Worm (Caenorhabditis elegans) whole organism, mixed stage, embryonic: ENCODE data around the gene rip-1.

Source experiments
- M03D4.4 ChIP-seq: sonication (generic microtip); optimal IDR thresholded peaks from 2 replicates; lab custom pipeline; 2017; ENCODE audit warnings: mild to moderate bottlenecking, missing genetic modification characterization, missing compliant biosample characterization
- bed-3 ChIP-seq: fragments of 200-800 bp; sonication (Bioruptor generic); optimal IDR thresholded peaks from 3 replicates; lab custom pipeline; 2018; ENCODE audit warnings: mild to moderate bottlenecking, missing genetic modification characterization, moderate library complexity, missing compliant biosample characterization
- blmp-1 ChIP-seq: fragments of 150-350 bp; optimal IDR thresholded peaks from 2 replicates; lab custom pipeline; 2014; ENCODE audit warnings: missing biosample characterization, missing genetic modification characterization
- ceh-39 ChIP-seq: fragments of 150-350 bp; optimal IDR thresholded peaks from 2 replicates; lab custom pipeline; 2014; ENCODE audit warnings: missing biosample characterization, missing genetic modification characterization
- ceh-43 ChIP-seq: fragments of 200-800 bp; sonication (Bioruptor generic); optimal IDR thresholded peaks from 2 replicates; lab custom pipeline; 2018; ENCODE audit warnings: mild to moderate bottlenecking, missing genetic modification characterization, moderate library complexity, missing compliant biosample characterization
- ceh-83 ChIP-seq: fragments of 200-800 bp; sonication (Bioruptor generic); optimal IDR thresholded peaks from 2 replicates; lab custom pipeline; 2018; ENCODE audit warnings: mild to moderate bottlenecking, missing genetic modification characterization, missing compliant biosample characterization
- ces-1 ChIP-seq: fragments of 150-350 bp; optimal IDR thresholded peaks from 2 replicates; lab custom pipeline; 2014; ENCODE audit warnings: missing biosample characterization, missing genetic modification reagents, missing genetic modification characterization
- cnd-1 ChIP-seq: fragments of 200-800 bp; sonication (Bioruptor generic); optimal IDR thresholded peaks from 2 replicates; lab custom pipeline; 2018; ENCODE audit warnings: mild to moderate bottlenecking, missing genetic modification characterization, missing compliant biosample characterization
- drap-1 ChIP-seq: fragments of 200-800 bp; sonication (Bioruptor generic); optimal IDR thresholded peaks from 3 replicates; lab custom pipeline; 2018; ENCODE audit warnings: mild to moderate bottlenecking, missing genetic modification characterization, missing compliant biosample characterization
- elt-1 ChIP-seq: sonication (generic microtip); optimal IDR thresholded peaks from 2 replicates; lab custom pipeline; 2017; ENCODE audit warnings: missing genetic modification characterization, mild to moderate bottlenecking, missing compliant biosample characterization, antibody characterized with exemption, moderate library complexity, borderline replicate concordance; ENCODE audit not compliant: insufficient read depth
- elt-3 ChIP-seq: fragments of 150-350 bp; optimal IDR thresholded peaks from 2 replicates; lab custom pipeline; 2014; ENCODE audit warnings: missing biosample characterization, missing genetic modification characterization
- flh-1 ChIP-seq: fragments of 200-800 bp; sonication (Bioruptor generic); optimal IDR thresholded peaks from 2 replicates; lab custom pipeline; 2018; ENCODE audit warnings: mild to moderate bottlenecking, missing genetic modification characterization, moderate library complexity, missing compliant biosample characterization
- ham-2 ChIP-seq: fragments of 200-800 bp; sonication (Bioruptor generic); optimal IDR thresholded peaks from 2 replicates; lab custom pipeline; 2018; ENCODE audit warnings: mild to moderate bottlenecking, missing genetic modification characterization, missing compliant biosample characterization
- hlh-1 ChIP-seq: fragments of 150-350 bp; optimal IDR thresholded peaks from 2 replicates; lab custom pipeline; 2014; ENCODE audit warnings: missing biosample characterization, missing genetic modification reagents, missing genetic modification characterization
- lin-13 ChIP-seq: fragments of 150-350 bp; optimal IDR thresholded peaks from 2 replicates; lab custom pipeline; 2014; ENCODE audit warnings: missing biosample characterization, missing genetic modification characterization
- lin-32 ChIP-seq: fragments of 200-800 bp; sonication (Bioruptor generic); optimal IDR thresholded peaks from 2 replicates; lab custom pipeline; 2018; ENCODE audit warnings: mild to moderate bottlenecking, missing genetic modification characterization, missing compliant biosample characterization
- lsy-2 ChIP-seq: fragments of 150-350 bp; optimal IDR thresholded peaks from 2 replicates; lab custom pipeline; 2014; ENCODE audit warnings: missing biosample characterization, missing genetic modification characterization
- mep-1 ChIP-seq: fragments of 150-350 bp; optimal IDR thresholded peaks from 2 replicates; lab custom pipeline; 2017; ENCODE audit warnings: missing biosample characterization, missing genetic modification reagents, missing genetic modification characterization, inconsistent platforms
- mls-2 ChIP-seq: sonication (generic microtip); optimal IDR thresholded peaks from 2 replicates; lab custom pipeline; 2016; ENCODE audit warnings: mild to moderate bottlenecking, missing genetic modification characterization, moderate library complexity, missing compliant biosample characterization
- nhr-12 ChIP-seq: fragments of 150-350 bp; optimal IDR thresholded peaks from 2 replicates; lab custom pipeline; 2014; ENCODE audit warnings: missing biosample characterization, missing genetic modification characterization
- nhr-2 ChIP-seq: fragments of 150-350 bp; optimal IDR thresholded peaks from 2 replicates; lab custom pipeline; 2014; ENCODE audit warnings: missing biosample characterization, missing genetic modification characterization
- nhr-237 ChIP-seq: fragments of 150-350 bp; optimal IDR thresholded peaks from 2 replicates; lab custom pipeline; 2014; ENCODE audit warnings: missing biosample characterization, missing genetic modification characterization
- nhr-28 ChIP-seq: fragments of 150-350 bp; optimal IDR thresholded peaks from 2 replicates; lab custom pipeline; 2014; ENCODE audit warnings: missing biosample characterization, missing genetic modification characterization
- nhr-76 ChIP-seq: sonication (generic microtip); optimal IDR thresholded peaks from 2 replicates; lab custom pipeline; 2017; ENCODE audit warnings: missing biosample characterization, missing genetic modification characterization
- pha-4 ChIP-seq: fragments of 150-350 bp; optimal IDR thresholded peaks from 2 replicates; lab custom pipeline; 2018; ENCODE audit warnings: missing biosample characterization, missing genetic modification reagents, missing genetic modification characterization
- snpc-4 ChIP-seq: fragments of 150-350 bp; optimal IDR thresholded peaks from 2 replicates; lab custom pipeline; 2014; ENCODE audit warnings: missing biosample characterization, missing genetic modification characterization
- sptf-1 ChIP-seq: sonication (generic microtip); optimal IDR thresholded peaks from 2 replicates; lab custom pipeline; 2017; ENCODE audit warnings: mild to moderate bottlenecking, missing genetic modification characterization, moderate library complexity, missing compliant biosample characterization
- tbx-8 ChIP-seq: fragments of 200-800 bp; sonication (Bioruptor generic); optimal IDR thresholded peaks from 2 replicates; lab custom pipeline; 2018; ENCODE audit warnings: mild to moderate bottlenecking, missing genetic modification characterization, moderate library complexity, missing compliant biosample characterization
- unc-120 ChIP-seq: sonication (generic microtip); optimal IDR thresholded peaks from 2 replicates; lab custom pipeline; 2017; ENCODE audit warnings: missing genetic modification characterization, missing compliant biosample characterization; ENCODE audit not compliant: poor library complexity, severe bottlenecking
- unc-39 ChIP-seq: fragments of 150-350 bp; optimal IDR thresholded peaks from 2 replicates; lab custom pipeline; 2014; ENCODE audit warnings: missing biosample characterization, missing genetic modification characterization
- unc-62 ChIP-seq: fragments of 150-350 bp; optimal IDR thresholded peaks from 2 replicates; lab custom pipeline; 2014; ENCODE audit warnings: missing biosample characterization, missing genetic modification reagents, missing genetic modification characterization
- zip-8 ChIP-seq: fragments of 150-350 bp; optimal IDR thresholded peaks from 2 replicates; lab custom pipeline; 2014; ENCODE audit warnings: missing biosample characterization, missing genetic modification characterization
- ztf-11 ChIP-seq: fragments of 150-350 bp; optimal IDR thresholded peaks from 2 replicates; lab custom pipeline; 2014; ENCODE audit warnings: missing biosample characterization, missing genetic modification characterization

Gene rip-1

ce11 chrIII:10253334-10253733 lies 5.2 kb downstream of the rip-1 start:
- no peak for TF ChIP-seq nhr-2 (tag; lab: Kevin White, UChicago)
- no peak for TF ChIP-seq cnd-1

- no peak for TF ChIP-seq ham-2 (GFP tag; lab: Kevin White, UChicago)
- TF ChIP-seq zip-8 (tag; lab: Kevin White, UChicago): no peak
- TF ChIP-seq hlh-1: no peak
- no peak for TF ChIP-seq nhr-2 (tag; lab: Kevin White, UChicago)
- TF ChIP-seq, all 35 proteins: peak for 0
Observed at ce11 chrIII:10251114-10251513, 7.4 kb downstream of the rip-1 start.

- TF ChIP-seq unc-120 (tag; lab: Kevin White, UChicago) (peak; percentile 60), ham-2 (GFP tag; lab: Kevin White, UChicago) (no peak), nhr-237 (tag; lab: Kevin White, UChicago) (peak; percentile 66), mls-2 (tag; lab: Kevin White, UChicago) (no peak), mep-1 (tag; lab: Kevin White, UChicago) (peak; percentile 69), hlh-1 (peak; percentile 29), drap-1 (no peak), lsy-2 (peak; percentile 39), ceh-39 (tag; lab: Kevin White, UChicago) (no peak)
Observed at ce11 chrIII:10248441-10249137, 10.0 kb downstream of the rip-1 start, which contains the start of the genes div-1 and cor-1. div-1 (minus strand) TSS chrIII:10248559. cor-1 (plus strand) TSS chrIII:10249111.

ce11 chrIII:10244013-10244412 lies 14.5 kb downstream of the rip-1 start:
- TF ChIP-seq lin-13 (tag; lab: Kevin White, UChicago): no peak
- TF ChIP-seq elt-1 (tag; lab: Kevin White, UChicago): no peak
- no peak for TF ChIP-seq unc-39 (tag; lab: Kevin White, UChicago)
- TF ChIP-seq unc-120 (tag; lab: Kevin White, UChicago): no peak
- TF ChIP-seq ceh-83: no peak
- TF ChIP-seq nhr-12 (tag; lab: Kevin White, UChicago): no peak
- no peak for TF ChIP-seq lsy-2
- no peak for TF ChIP-seq pha-4 (tag; lab: Kevin White, UChicago)
- TF ChIP-seq nhr-28: no peak
- no peak for TF ChIP-seq M03D4.4 (tag; lab: Kevin White, UChicago)
- no peak for TF ChIP-seq nhr-76 (tag; lab: Kevin White, UChicago)
- TF ChIP-seq mls-2 (tag; lab: Kevin White, UChicago): no peak
- TF ChIP-seq bed-3 (GFP tag; lab: Kevin White, UChicago): no peak
- no peak for TF ChIP-seq tbx-8
- no peak for TF ChIP-seq ztf-11 (tag; lab: Kevin White, UChicago)
- no peak for TF ChIP-seq elt-3 (tag; lab: Kevin White, UChicago)
- TF ChIP-seq zip-8 (tag; lab: Kevin White, UChicago): no peak
- no peak for TF ChIP-seq flh-1 (GFP tag; lab: Kevin White, UChicago)
- no peak for TF ChIP-seq ces-1 (GFP tag; lab: Kevin White, UChicago)

- no peak for TF ChIP-seq M03D4.4 (tag; lab: Kevin White, UChicago)
- TF ChIP-seq flh-1 (GFP tag; lab: Kevin White, UChicago): no peak
- TF ChIP-seq cnd-1: no peak
- TF ChIP-seq blmp-1: no peak
- TF ChIP-seq unc-120 (tag; lab: Kevin White, UChicago): no peak
- no peak for TF ChIP-seq ceh-83
- no peak for TF ChIP-seq ces-1 (GFP tag; lab: Kevin White, UChicago)
- TF ChIP-seq bed-3 (GFP tag; lab: Kevin White, UChicago): no peak
- no peak for TF ChIP-seq sptf-1 (tag; lab: Kevin White, UChicago)
Observed at ce11 chrIII:10241332-10241829, 17.2 kb downstream of the rip-1 start.

- no peak for TF ChIP-seq ztf-11 (tag; lab: Kevin White, UChicago)
- TF ChIP-seq hlh-1: no peak
- TF ChIP-seq nhr-12 (tag; lab: Kevin White, UChicago): no peak
- TF ChIP-seq elt-3 (tag; lab: Kevin White, UChicago): no peak
- TF ChIP-seq flh-1 (GFP tag; lab: Kevin White, UChicago): no peak
- no peak for TF ChIP-seq lsy-2
- TF ChIP-seq tbx-8: no peak
- no peak for TF ChIP-seq sptf-1 (tag; lab: Kevin White, UChicago)
- no peak for TF ChIP-seq ceh-83
- no peak for TF ChIP-seq lin-32
- TF ChIP-seq drap-1: no peak
- no peak for TF ChIP-seq unc-62
- no peak for TF ChIP-seq ceh-43 (GFP tag; lab: Kevin White, UChicago)
- TF ChIP-seq snpc-4: no peak
- TF ChIP-seq nhr-28: no peak
- no peak for TF ChIP-seq unc-120 (tag; lab: Kevin White, UChicago)
Observed at ce11 chrIII:10240073-10240472, 18.5 kb downstream of the rip-1 start.
